Fruit fly (Drosophila melanogaster) whole organism, adult: ENCODE measurements around the gene CG7906.

Experiments used
- CG12768 ChIP-seq: fragments of 200-800 bp; sonication (Bioruptor generic); optimal IDR thresholded peaks from 2 replicates; lab custom pipeline; 2017; ENCODE audit warnings: missing biosample characterization, missing genetic modification characterization, mild to moderate bottlenecking, moderate library complexity, missing genetic modification reagents
- CG1620 ChIP-seq: fragments of 200-800 bp; sonication (Bioruptor generic); optimal IDR thresholded peaks from 2 replicates; lab custom pipeline; 2016; ENCODE audit warnings: missing biosample characterization, missing genetic modification characterization
- CG33017 ChIP-seq: fragments of 200-800 bp; sonication (Bioruptor generic); optimal IDR thresholded peaks from 2 replicates; lab custom pipeline; 2018; ENCODE audit warnings: missing biosample characterization, mild to moderate bottlenecking, missing genetic modification characterization, moderate library complexity
- CG5204 ChIP-seq: fragments of 200-800 bp; sonication (Bioruptor generic); optimal IDR thresholded peaks from 2 replicates; lab custom pipeline; 2016; ENCODE audit warnings: missing biosample characterization, missing genetic modification characterization
- CG7045 ChIP-seq: fragments of 200-800 bp; sonication (Bioruptor generic); optimal IDR thresholded peaks from 2 replicates; lab custom pipeline; 2017; ENCODE audit warnings: missing biosample characterization, mild to moderate bottlenecking, missing genetic modification characterization
- CG7101 ChIP-seq: fragments of 200-800 bp; sonication (Bioruptor generic); optimal IDR thresholded peaks from 2 replicates; lab custom pipeline; 2018; ENCODE audit warnings: missing biosample characterization, mild to moderate bottlenecking, missing genetic modification characterization, moderate library complexity
- Hr96 ChIP-seq: fragments of 200-800 bp; sonication (Bioruptor generic); optimal IDR thresholded peaks from 2 replicates; lab custom pipeline; 2016; ENCODE audit warnings: missing biosample characterization, missing genetic modification characterization
- Mnt ChIP-seq: fragments of 200-800 bp; sonication (Bioruptor generic); optimal IDR thresholded peaks from 2 replicates; lab custom pipeline; 2016; ENCODE audit warnings: missing biosample characterization, mild to moderate bottlenecking, missing genetic modification characterization
- bab1 ChIP-seq: fragments of 200-800 bp; sonication (Bioruptor generic); optimal IDR thresholded peaks from 3 replicates; lab custom pipeline; 2019; ENCODE audit warnings: missing biosample characterization, mild to moderate bottlenecking, missing genetic modification characterization, moderate library complexity
- cnc ChIP-seq, 2 experiments: fragments of >200 bp; optimal IDR thresholded peaks; 2 replicates each; lab custom pipeline; 2017
- kay ChIP-seq: fragments of 200-800 bp; sonication (Bioruptor generic); peaks from one replicate; lab custom pipeline; 2016; ENCODE audit warnings: missing biosample characterization, missing genetic modification characterization, borderline replicate concordance
- ovo ChIP-seq: fragments of 200-800 bp; sonication (Bioruptor generic); optimal IDR thresholded peaks from 2 replicates; lab custom pipeline; 2016; ENCODE audit warnings: missing biosample characterization, missing genetic modification characterization
- pad ChIP-seq: fragments of 200-800 bp; sonication (Bioruptor generic); optimal IDR thresholded peaks from 3 replicates; lab custom pipeline; 2017; ENCODE audit warnings: missing biosample characterization, missing genetic modification characterization, mild to moderate bottlenecking, moderate library complexity, missing genetic modification reagents
- toe ChIP-seq: fragments of 200-800 bp; sonication (Bioruptor generic); optimal IDR thresholded peaks from 2 replicates; lab custom pipeline; 2016; ENCODE audit warnings: missing biosample characterization, missing genetic modification characterization

dm6 chr3L:14235820-14236219 lies 615 bp upstream of the CG7906 start, which contains the start of gene CG34244:
- TF ChIP-seq toe (GFP tag; lab: Kevin White, UChicago), result no peak
- TF ChIP-seq Hr96 (GFP tag; lab: Kevin White, UChicago), result no peak
- peak; percentile 5 for TF ChIP-seq bab1
- no peak for TF ChIP-seq CG7101 (tag; lab: Kevin White, UChicago)
- no peak for TF ChIP-seq kay (GFP tag; lab: Kevin White, UChicago)
- no peak for TF ChIP-seq CG1620
- TF ChIP-seq ovo (GFP tag; lab: Kevin White, UChicago), result no peak
- TF ChIP-seq CG33017, result no peak
- no peak for TF ChIP-seq CG5204 (GFP tag; lab: Kevin White, UChicago)
- no peak for TF ChIP-seq CG12768 (GFP tag; lab: Kevin White, UChicago)
- no peak for TF ChIP-seq CG7045
- TF ChIP-seq pad (GFP tag; lab: Kevin White, UChicago), result no peak
- TF ChIP-seq Mnt (GFP tag; lab: Kevin White, UChicago), result no peak
- no peak for TF ChIP-seq cnc (optimal IDR thresholded peaks at IDR 0.05; lab: Kevin White, UChicago)
